Worm (Caenorhabditis elegans): ENCODE measurements around the gene C37H5.14.
A peak's percentile ranks its signal among the peaks of the same experiment; 100 is the strongest.

C37H5.14 gene

ce11 chrV:4862737-4863136 lies 28.6 kb upstream of the C37H5.14 start, which contains the start of gene C37H5.13:
TSS of gene C37H5.13 (minus strand) at chrV:4862965.
- TF ChIP-seq elt-3 (tag; optimal IDR thresholded peaks at IDR 0.05): no peak
- peak; percentile 22 for TF ChIP-seq nhr-25 (tag; optimal IDR thresholded peaks at IDR 0.05)
- TF ChIP-seq lin-11 (tag; optimal IDR thresholded peaks at IDR 0.05): no peak
- no peak for TF ChIP-seq alr-1 (tag; optimal IDR thresholded peaks at IDR 0.05)
- no peak for TF ChIP-seq nhr-23 (tag; optimal IDR thresholded peaks at IDR 0.05)
- TF ChIP-seq zag-1 (tag; optimal IDR thresholded peaks at IDR 0.05): no peak
- TF ChIP-seq blmp-1 (tag; optimal IDR thresholded peaks at IDR 0.05; ENCODE audit: insufficient read depth): no peak
- no peak for TF ChIP-seq lin-39 (tag; optimal IDR thresholded peaks at IDR 0.05)
- no peak for TF ChIP-seq C34F6.9 (tag; optimal IDR thresholded peaks at IDR 0.05)
- TF ChIP-seq sma-9 (GFP tag; optimal IDR thresholded peaks at IDR 0.05): peak; percentile 67
- TF ChIP-seq sma-9 (tag; optimal IDR thresholded peaks at IDR 0.05): no peak
- no peak for TF ChIP-seq sem-4 (tag; optimal IDR thresholded peaks at IDR 0.05)
- peak; percentile 65 for TF ChIP-seq F13H6.1 (tag; optimal IDR thresholded peaks at IDR 0.05)
- TF ChIP-seq ZK546.5 (tag; optimal IDR thresholded peaks at IDR 0.05): no peak
- peak in 1 of 2 experiments; percentile 49 for TF ChIP-seq lsy-2 (tag; optimal IDR thresholded peaks at IDR 0.05)
- TF ChIP-seq crh-2 (tag; optimal IDR thresholded peaks at IDR 0.05): peak; percentile 49
- no peak for TF ChIP-seq unc-55 (GFP tag; optimal IDR thresholded peaks at IDR 0.05)
- TF ChIP-seq lin-13 (GFP tag; optimal IDR thresholded peaks at IDR 0.05): no peak
- no peak for TF ChIP-seq nhr-21 (tag; optimal IDR thresholded peaks at IDR 0.05)
- no peak for TF ChIP-seq nhr-6 (tag; optimal IDR thresholded peaks at IDR 0.05)
- no peak for TF ChIP-seq egl-27 (tag; optimal IDR thresholded peaks at IDR 0.05)
- TF ChIP-seq dmd-4 (tag; optimal IDR thresholded peaks at IDR 0.05): no peak
- TF ChIP-seq nhr-11 (tag; optimal IDR thresholded peaks at IDR 0.05): no peak
- peak; percentile 97 for TF ChIP-seq nhr-129 (tag; optimal IDR thresholded peaks at IDR 0.05)
- TF ChIP-seq fos-1 (tag; optimal IDR thresholded peaks at IDR 0.05): peak; percentile 40

ce11 chrV:4860525-4860924 lies 26.3 kb upstream of the C37H5.14 start:
- TF ChIP-seq unc-39 (tag; optimal IDR thresholded peaks at IDR 0.05) (no peak), sem-4 (tag; optimal IDR thresholded peaks at IDR 0.05) (no peak), nhr-129 (tag; optimal IDR thresholded peaks at IDR 0.05) (peak; percentile 51), dmd-4 (tag; optimal IDR thresholded peaks at IDR 0.05) (no peak), nhr-25 (tag; optimal IDR thresholded peaks at IDR 0.05) (no peak), F13H6.1 (tag; optimal IDR thresholded peaks at IDR 0.05) (no peak), ztf-4 (tag; optimal IDR thresholded peaks at IDR 0.05) (no peak), sma-9 (GFP tag; optimal IDR thresholded peaks at IDR 0.05) (no peak), sma-9 (tag; optimal IDR thresholded peaks at IDR 0.05) (no peak), unc-55 (GFP tag; optimal IDR thresholded peaks at IDR 0.05) (peak; percentile 42), blmp-1 (tag; optimal IDR thresholded peaks at IDR 0.05; ENCODE audit: insufficient read depth) (no peak), lsy-2 (tag; optimal IDR thresholded peaks at IDR 0.05) (peak in 1 of 2 experiments; percentile 45), sma-3 (GFP tag; optimal IDR thresholded peaks at IDR 0.05) (no peak)

ce11 chrV:4857561-4857960 lies 23.4 kb upstream of the C37H5.14 start:
- TF ChIP-seq nhr-25 (tag; optimal IDR thresholded peaks at IDR 0.05) (no peak), nhr-237 (tag; optimal IDR thresholded peaks at IDR 0.05) (no peak)

ce11 chrV:4851969-4852368 lies 17.8 kb upstream of the C37H5.14 start:
- TF ChIP-seq skn-1 (tag; optimal IDR thresholded peaks at IDR 0.05): no peak
- no peak for TF ChIP-seq R02D3.7 (tag; optimal IDR thresholded peaks at IDR 0.05)
- no peak for TF ChIP-seq sem-4 (tag; optimal IDR thresholded peaks at IDR 0.05)
- no peak for TF ChIP-seq lin-11 (tag; optimal IDR thresholded peaks at IDR 0.05)
- no peak for TF ChIP-seq nhr-129 (tag; optimal IDR thresholded peaks at IDR 0.05)
- no peak for TF ChIP-seq ceh-16 (tag; optimal IDR thresholded peaks at IDR 0.05)
- no peak for TF ChIP-seq aly-2 (tag; optimal IDR thresholded peaks at IDR 0.05)
- no peak for TF ChIP-seq Y55F3AM.14 (GFP tag; optimal IDR thresholded peaks at IDR 0.05)
- TF ChIP-seq nhr-6 (tag; optimal IDR thresholded peaks at IDR 0.05): no peak

ce11 chrV:4851138-4851537 lies 17.0 kb upstream of the C37H5.14 start, which contains the start of gene nex-4:
TSS of gene nex-4 (plus strand) at chrV:4851438.
- TF ChIP-seq unc-39 (tag; optimal IDR thresholded peaks at IDR 0.05): no peak
- TF ChIP-seq egl-27 (tag; optimal IDR thresholded peaks at IDR 0.05): no peak

All from whole organism, L2 larva.